Worm (Caenorhabditis elegans): ENCODE data around the gene T12A2.21.

Gene T12A2.21

DNA sequence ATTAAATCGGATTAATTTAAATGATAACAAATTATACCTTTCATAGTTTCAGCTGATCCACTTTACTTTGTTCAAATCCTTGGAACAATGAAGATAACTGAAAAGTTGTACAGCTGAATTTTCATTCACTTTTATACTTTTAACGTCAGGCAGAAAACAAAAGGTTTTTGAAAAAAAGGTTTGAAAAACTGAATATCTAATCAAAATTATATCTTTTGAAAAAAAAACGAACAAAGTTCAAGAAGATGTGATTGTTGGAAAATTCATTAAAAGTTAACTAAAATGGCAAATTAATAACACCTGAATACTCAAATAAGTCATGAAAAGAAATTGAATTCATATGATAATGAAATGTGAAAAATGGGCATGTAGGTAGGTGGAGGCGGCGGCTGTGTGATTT is at the start of gene T12A2.21:
TSS of gene T12A2.21 (minus strand) at position 101 of the 400 bp plus-strand sequence.
- no peak for TF ChIP-seq nfya-1 (tag; optimal IDR thresholded peaks at IDR 0.05; ENCODE audit: insufficient read depth)
- no peak for TF ChIP-seq egl-5 (tag; optimal IDR thresholded peaks at IDR 0.05)
- TF ChIP-seq fkh-10 (GFP tag; optimal IDR thresholded peaks at IDR 0.05), result no peak
- no peak for TF ChIP-seq ceh-82 (tag; optimal IDR thresholded peaks at IDR 0.05)
- TF ChIP-seq ama-1 (optimal IDR thresholded peaks at IDR 0.05), result no peak
- TF ChIP-seq elt-1 (tag; optimal IDR thresholded peaks at IDR 0.05), result no peak
- no peak for TF ChIP-seq aly-2 (tag; optimal IDR thresholded peaks at IDR 0.05)
- TF ChIP-seq hmg-11 (tag; optimal IDR thresholded peaks at IDR 0.05), result no peak
- no peak for TF ChIP-seq snpc-4 (tag; optimal IDR thresholded peaks at IDR 0.05)
- no peak for TF ChIP-seq ZK546.5 (tag; optimal IDR thresholded peaks at IDR 0.05)
- TF ChIP-seq nhr-76 (tag; optimal IDR thresholded peaks at IDR 0.05), result no peak
- TF ChIP-seq R02D3.7 (tag; optimal IDR thresholded peaks at IDR 0.05), result no peak
- TF ChIP-seq nhr-11 (tag; optimal IDR thresholded peaks at IDR 0.05), result no peak
- TF ChIP-seq nhr-28 (tag; optimal IDR thresholded peaks at IDR 0.05), result no peak
- no peak for TF ChIP-seq nhr-43 (tag; optimal IDR thresholded peaks at IDR 0.05; ENCODE audit: poor library complexity, severe bottlenecking)
- no peak for TF ChIP-seq lsy-12 (tag; optimal IDR thresholded peaks at IDR 0.05)
- TF ChIP-seq nhr-67 (tag; optimal IDR thresholded peaks at IDR 0.05), result no peak
- no peak for TF ChIP-seq mdl-1 (tag; optimal IDR thresholded peaks at IDR 0.05)
- no peak for TF ChIP-seq elt-2 (tag; optimal IDR thresholded peaks at IDR 0.05)

DNA sequence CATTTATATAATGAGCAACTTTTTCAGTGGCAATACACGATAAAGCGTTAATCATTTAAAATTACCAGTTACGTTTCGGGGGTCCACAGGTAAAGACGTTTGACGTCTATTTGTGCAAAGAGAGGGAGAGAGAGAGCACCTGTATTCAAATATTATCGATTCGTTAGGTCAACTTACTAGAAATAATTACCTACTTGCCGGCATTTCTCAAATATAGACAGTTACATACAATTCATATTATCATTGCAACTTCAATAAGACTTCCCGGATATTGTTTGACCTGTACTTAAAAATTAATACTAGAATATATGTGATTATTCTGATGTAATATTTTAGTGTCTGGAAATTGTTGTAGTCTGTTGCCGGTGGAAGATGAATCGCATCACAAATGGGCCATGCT is 49.3 kb upstream of the T12A2.21 start, which contains the start of gene gadr-3:
TSS of gene gadr-3 (minus strand) at position 101 of the 400 bp plus-strand sequence.
- no peak for TF ChIP-seq nhr-43 (tag; optimal IDR thresholded peaks at IDR 0.05; ENCODE audit: poor library complexity, severe bottlenecking)
- no peak for TF ChIP-seq fkh-2 (tag; optimal IDR thresholded peaks at IDR 0.05)
- no peak for TF ChIP-seq ceh-82 (tag; optimal IDR thresholded peaks at IDR 0.05)
- TF ChIP-seq ZK546.5 (tag; optimal IDR thresholded peaks at IDR 0.05), result no peak
- no peak for TF ChIP-seq nhr-76 (tag; optimal IDR thresholded peaks at IDR 0.05)
- TF ChIP-seq snpc-4 (tag; optimal IDR thresholded peaks at IDR 0.05), result no peak
- TF ChIP-seq lin-39 (tag; optimal IDR thresholded peaks at IDR 0.05), result no peak
- TF ChIP-seq unc-39 (tag; optimal IDR thresholded peaks at IDR 0.05), result no peak

DNA sequence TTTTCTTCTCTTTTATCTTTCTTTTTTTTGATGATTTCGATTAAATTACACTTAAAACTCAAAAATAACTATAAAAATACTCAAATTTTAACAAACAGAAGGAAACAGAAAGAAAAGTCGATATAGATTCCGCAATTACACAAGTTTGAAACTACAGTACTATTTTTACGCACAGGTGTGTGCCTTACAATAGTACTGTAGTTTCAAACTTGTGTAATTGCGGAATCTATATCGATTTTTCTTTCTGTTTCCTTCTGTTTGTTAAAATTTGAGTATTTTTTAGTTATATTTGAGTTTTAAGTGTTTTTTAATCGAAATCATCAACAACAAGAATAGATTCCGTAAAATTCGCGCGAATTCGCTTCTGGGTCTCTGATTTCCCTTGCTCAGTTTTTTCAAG is 46.5 kb upstream of the T12A2.21 start:
- TF ChIP-seq ztf-4 (tag; optimal IDR thresholded peaks at IDR 0.05) (no peak), aly-2 (tag; optimal IDR thresholded peaks at IDR 0.05) (no peak), nhr-25 (tag; optimal IDR thresholded peaks at IDR 0.05) (no peak), eor-1 (tag; optimal IDR thresholded peaks at IDR 0.05) (no peak), nhr-28 (tag; optimal IDR thresholded peaks at IDR 0.05) (no peak), ztf-11 (tag; optimal IDR thresholded peaks at IDR 0.05) (no peak), nhr-43 (tag; optimal IDR thresholded peaks at IDR 0.05; ENCODE audit: poor library complexity, severe bottlenecking) (no peak), nhr-11 (tag; optimal IDR thresholded peaks at IDR 0.05) (no peak), nhr-23 (tag; optimal IDR thresholded peaks at IDR 0.05) (no peak), ceh-9 (tag; optimal IDR thresholded peaks at IDR 0.05) (no peak), jun-1 (tag; optimal IDR thresholded peaks at IDR 0.05) (no peak), nfya-1 (tag; optimal IDR thresholded peaks at IDR 0.05; ENCODE audit: insufficient read depth) (no peak), nhr-237 (tag; optimal IDR thresholded peaks at IDR 0.05) (no peak), lin-15B (tag; optimal IDR thresholded peaks at IDR 0.05) (no peak), nhr-77 (tag; optimal IDR thresholded peaks at IDR 0.05) (no peak), ZK546.5 (tag; optimal IDR thresholded peaks at IDR 0.05) (no peak), fkh-10 (GFP tag; optimal IDR thresholded peaks at IDR 0.05) (no peak)

DNA sequence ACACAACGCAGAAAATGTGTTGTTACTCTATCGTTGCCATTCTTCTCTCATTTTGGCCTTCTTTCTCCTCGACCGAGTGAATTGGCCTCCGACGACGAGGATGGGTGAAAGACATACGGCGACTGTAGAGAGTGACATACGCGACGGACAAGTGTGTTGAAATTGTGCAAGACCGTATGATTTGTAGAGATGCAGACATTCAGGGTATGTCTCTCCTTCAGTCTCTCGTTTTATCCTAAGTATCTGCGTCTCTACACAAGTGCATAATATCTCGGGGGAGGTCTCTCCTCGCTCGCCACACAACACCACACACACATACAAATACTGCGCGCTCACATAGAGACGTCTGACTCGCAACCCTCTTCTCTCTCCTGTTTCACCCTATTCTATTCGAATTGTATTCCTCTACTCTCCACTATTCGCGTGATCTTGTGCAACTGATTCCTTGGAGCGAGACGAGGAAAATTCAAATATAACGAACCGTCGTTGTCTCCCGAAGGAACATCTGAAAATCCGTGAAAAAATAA is 43.6 kb upstream of the T12A2.21 start, which contains the start of gene hmg-1.2:
TSS of gene hmg-1.2 (plus strand) at position 311 of the 527 bp plus-strand sequence.
- TF ChIP-seq jun-1 (tag; optimal IDR thresholded peaks at IDR 0.05), result peak; percentile 88
- TF ChIP-seq unc-39 (tag; optimal IDR thresholded peaks at IDR 0.05), result no peak
- TF ChIP-seq ceh-16 (tag; optimal IDR thresholded peaks at IDR 0.05), result no peak
- peak; percentile 24 for TF ChIP-seq nhr-11 (tag; optimal IDR thresholded peaks at IDR 0.05)
- no peak for TF ChIP-seq eor-1 (tag; optimal IDR thresholded peaks at IDR 0.05)
- TF ChIP-seq nhr-25 (tag; optimal IDR thresholded peaks at IDR 0.05), result peak; percentile 87
- no peak for TF ChIP-seq skn-1 (tag; optimal IDR thresholded peaks at IDR 0.05)
- no peak for TF ChIP-seq fkh-10 (GFP tag; optimal IDR thresholded peaks at IDR 0.05)
- TF ChIP-seq mdl-1 (tag; optimal IDR thresholded peaks at IDR 0.05), result no peak
- TF ChIP-seq elt-1 (tag; optimal IDR thresholded peaks at IDR 0.05), result peak; percentile 49
- TF ChIP-seq egl-27 (tag; optimal IDR thresholded peaks at IDR 0.05), result peak; percentile 33
- TF ChIP-seq ama-1 (optimal IDR thresholded peaks at IDR 0.05), result no peak
- peak; percentile 65 for TF ChIP-seq snpc-4 (tag; optimal IDR thresholded peaks at IDR 0.05)
- peak; percentile 88 for TF ChIP-seq lsy-12 (tag; optimal IDR thresholded peaks at IDR 0.05)
- no peak for TF ChIP-seq fos-1 (tag; optimal IDR thresholded peaks at IDR 0.05)
- TF ChIP-seq nhr-76 (tag; optimal IDR thresholded peaks at IDR 0.05), result no peak
- peak; percentile 66 for TF ChIP-seq elt-2 (tag; optimal IDR thresholded peaks at IDR 0.05)
- TF ChIP-seq elt-3 (tag; optimal IDR thresholded peaks at IDR 0.05), result peak in 1 of 3 experiments; percentile 44
- peak; percentile 48 for TF ChIP-seq nhr-43 (tag; optimal IDR thresholded peaks at IDR 0.05; ENCODE audit: poor library complexity, severe bottlenecking)
- TF ChIP-seq tbx-2 (tag; optimal IDR thresholded peaks at IDR 0.05), result peak; percentile 34
- TF ChIP-seq nfya-1 (tag; optimal IDR thresholded peaks at IDR 0.05; ENCODE audit: insufficient read depth), result peak; percentile 89
- TF ChIP-seq nhr-77 (tag; optimal IDR thresholded peaks at IDR 0.05), result peak; percentile 2
- peak; percentile 76 for TF ChIP-seq ceh-28 (tag; optimal IDR thresholded peaks at IDR 0.05)
- peak; percentile 44 for TF ChIP-seq pha-4 (tag; optimal IDR thresholded peaks at IDR 0.05)
- TF ChIP-seq ztf-4 (tag; optimal IDR thresholded peaks at IDR 0.05), result no peak
- no peak for TF ChIP-seq daf-12 (tag; optimal IDR thresholded peaks at IDR 0.05)
- peak; percentile 98 for TF ChIP-seq hmg-11 (tag; optimal IDR thresholded peaks at IDR 0.05)
- peak; percentile 88 for TF ChIP-seq nhr-23 (tag; optimal IDR thresholded peaks at IDR 0.05)
- TF ChIP-seq mml-1 (tag; optimal IDR thresholded peaks at IDR 0.05), result no peak
- TF ChIP-seq fkh-2 (tag; optimal IDR thresholded peaks at IDR 0.05), result no peak
- no peak for TF ChIP-seq nhr-28 (tag; optimal IDR thresholded peaks at IDR 0.05)
- no peak for TF ChIP-seq nhr-12 (tag; optimal IDR thresholded peaks at IDR 0.05)
- no peak for TF ChIP-seq nhr-67 (tag; optimal IDR thresholded peaks at IDR 0.05)
